Worm (Caenorhabditis elegans): ENCODE results near the gene Y110A2AL.6.

Y110A2AL.6 gene

DNA sequence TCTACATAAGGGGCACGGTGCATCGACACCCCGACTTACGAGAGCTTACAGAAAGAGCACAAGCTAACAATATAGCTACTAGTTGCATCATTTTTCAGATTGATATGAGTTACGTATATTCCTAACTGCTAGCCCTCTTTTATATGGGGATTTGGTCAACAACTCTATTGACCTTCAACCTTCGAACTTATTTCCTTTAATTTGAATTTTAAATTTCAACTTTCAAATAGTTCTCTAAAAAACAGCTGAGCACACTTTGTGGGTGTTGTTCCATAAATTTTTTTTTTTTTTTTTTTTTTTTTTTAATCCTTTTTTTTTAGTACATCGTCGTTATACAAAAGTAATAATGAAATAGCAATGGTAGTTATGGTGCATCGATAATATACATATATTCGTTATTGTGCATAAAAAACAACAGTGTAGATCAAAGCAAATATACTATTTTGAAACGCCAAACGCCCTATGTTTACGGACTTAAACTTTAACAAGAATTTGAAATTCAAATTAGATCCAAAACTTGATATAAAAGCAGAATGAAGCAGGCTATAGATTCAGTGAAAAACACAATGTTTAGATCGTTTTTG lies 25.2 kb upstream of the Y110A2AL.6 start, which contains the start of the genes Y110A2AL.9 and Y110A2AL.3:
Gene Y110A2AL.9 (minus strand): TSS at position 101 of the 584 bp plus-strand sequence.
Gene Y110A2AL.3 (plus strand): TSS at position 534 of the 584 bp plus-strand sequence.
- TF ChIP-seq ceh-14 (tag; optimal IDR thresholded peaks at IDR 0.05) (no peak), ceh-31 (tag; optimal IDR thresholded peaks at IDR 0.05) (no peak), ceh-18 (tag; optimal IDR thresholded peaks at IDR 0.05) (no peak), C08G9.2 (tag; optimal IDR thresholded peaks at IDR 0.05) (no peak), odd-2 (tag; optimal IDR thresholded peaks at IDR 0.05) (no peak), nhr-11 (tag; optimal IDR thresholded peaks at IDR 0.05) (no peak), rnt-1 (tag; optimal IDR thresholded peaks at IDR 0.05) (no peak), unc-42 (tag; optimal IDR thresholded peaks at IDR 0.05) (no peak), pha-2 (tag; optimal IDR thresholded peaks at IDR 0.05) (no peak), zip-5 (tag; optimal IDR thresholded peaks at IDR 0.05) (no peak), tbx-2 (tag; optimal IDR thresholded peaks at IDR 0.05) (no peak)

DNA sequence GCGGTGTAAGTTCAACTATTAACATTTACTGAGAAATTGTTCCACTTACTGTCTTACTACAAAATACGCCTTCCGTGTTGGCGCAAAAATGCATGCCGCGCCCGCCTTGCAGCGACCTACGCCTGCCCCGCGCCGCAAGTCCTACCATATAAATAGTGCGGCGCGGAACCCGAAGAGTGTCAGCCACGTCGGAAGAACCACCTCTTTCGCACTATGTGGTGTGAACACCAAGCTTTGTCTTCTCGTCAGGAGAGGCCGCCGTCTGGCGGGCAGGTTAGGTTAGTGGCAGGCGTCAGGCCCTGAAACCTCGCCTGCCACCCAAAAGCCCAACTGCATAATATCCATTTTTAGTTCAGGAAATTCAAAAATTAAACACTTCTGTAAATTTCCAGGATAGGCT lies 23.9 kb upstream of the Y110A2AL.6 start:
- TF ChIP-seq elt-4 (tag; optimal IDR thresholded peaks at IDR 0.05) (no peak), fkh-6 (tag; optimal IDR thresholded peaks at IDR 0.05) (no peak)

DNA sequence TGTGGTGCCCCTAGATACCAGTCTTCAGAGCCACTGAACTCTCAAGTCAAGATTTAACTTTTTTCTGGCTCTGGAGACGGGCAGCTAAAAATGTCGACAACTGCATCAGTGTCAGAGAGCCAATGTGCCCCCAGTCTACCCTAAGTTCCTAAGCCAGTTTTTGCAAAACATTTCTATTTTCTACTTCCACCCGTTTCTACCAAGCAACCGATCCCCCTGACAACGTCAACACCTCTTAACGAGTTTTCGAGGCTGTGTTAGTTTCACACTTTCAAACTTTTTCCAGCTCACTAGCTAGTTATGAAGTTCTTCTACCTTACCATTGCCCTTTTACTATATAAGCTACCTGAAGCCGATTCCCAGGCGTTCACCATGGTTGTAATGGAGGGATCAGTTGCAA lies 22.8 kb upstream of the Y110A2AL.6 start, which contains the start of gene Y110A2AL.5:
Gene Y110A2AL.5 (plus strand): TSS at position 301 of the 400 bp plus-strand sequence.
- TF ChIP-seq hlh-8 (tag; optimal IDR thresholded peaks at IDR 0.05): no peak
- TF ChIP-seq tbx-2 (tag; optimal IDR thresholded peaks at IDR 0.05): no peak
- TF ChIP-seq lin-11 (tag; optimal IDR thresholded peaks at IDR 0.05): no peak
- no peak for TF ChIP-seq T23F11.4 (GFP tag; optimal IDR thresholded peaks at IDR 0.05)
- TF ChIP-seq pat-9 (tag; optimal IDR thresholded peaks at IDR 0.05): no peak

DNA sequence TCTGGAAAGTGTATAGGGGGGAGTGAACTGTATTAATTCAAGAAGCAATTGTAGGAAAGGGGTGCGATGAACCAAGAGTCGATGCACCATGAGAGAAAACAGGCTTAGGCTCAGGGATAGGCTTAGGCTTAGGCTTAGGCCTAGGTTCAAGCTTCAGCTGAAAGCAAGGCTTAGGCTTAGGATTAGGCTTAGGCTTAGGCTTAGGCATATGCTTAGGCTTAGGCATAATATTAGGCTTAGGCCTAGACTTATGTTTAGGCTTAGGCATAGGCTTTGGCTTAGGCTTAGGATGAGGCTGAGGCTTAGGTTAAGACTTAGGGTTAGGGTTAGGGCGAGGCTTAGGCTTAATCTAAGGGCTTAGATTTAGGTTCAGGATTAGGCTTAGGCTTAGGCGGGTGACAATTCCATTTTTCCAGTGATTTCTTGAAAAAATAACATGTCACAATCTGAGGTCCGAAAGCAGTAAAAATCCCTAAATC lies 21.2 kb upstream of the Y110A2AL.6 start:
- TF ChIP-seq dve-1 (tag; optimal IDR thresholded peaks at IDR 0.05): peak; percentile 65
- no peak for TF ChIP-seq ceh-24 (tag; optimal IDR thresholded peaks at IDR 0.05)

DNA sequence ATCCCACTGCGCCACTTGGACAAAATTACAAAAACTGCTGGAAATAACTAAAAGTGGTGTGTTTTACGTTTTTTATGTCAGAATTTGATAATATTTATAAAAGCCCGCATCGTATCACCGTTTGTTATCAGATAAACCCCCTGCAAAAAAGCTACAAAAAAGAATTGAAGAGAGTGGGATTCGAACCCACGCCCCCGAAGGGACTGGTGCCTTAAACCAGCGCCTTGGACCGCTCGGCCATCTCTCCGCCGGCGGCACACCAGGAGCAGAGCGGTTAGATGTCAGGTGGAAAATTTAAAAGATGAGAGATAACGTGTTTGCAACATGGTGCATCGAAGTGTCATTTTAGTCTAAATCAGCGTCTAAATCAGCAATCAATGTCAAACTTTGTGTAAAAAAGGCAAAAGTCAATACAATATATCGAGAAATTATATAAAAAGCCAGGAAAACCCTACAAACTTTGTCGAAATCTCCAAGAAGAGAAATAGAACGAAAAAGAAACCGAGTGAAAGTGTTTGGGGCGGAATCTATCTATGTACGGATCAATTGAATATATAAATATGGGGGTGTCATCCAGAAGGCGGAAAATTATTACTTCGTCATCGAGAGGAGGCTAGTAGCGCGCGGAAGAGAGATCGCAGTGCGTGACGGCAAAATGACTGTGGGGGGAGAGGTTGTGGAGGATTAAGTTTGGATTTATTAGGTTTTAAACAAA lies 20.1 kb upstream of the Y110A2AL.6 start:
- TF ChIP-seq ceh-22 (tag; optimal IDR thresholded peaks at IDR 0.05) (no peak), npax-4 (tag; optimal IDR thresholded peaks at IDR 0.05) (no peak), ceh-45 (GFP tag; IDR thresholded peaks at IDR 0.05) (no peak), K02D7.2 (tag; optimal IDR thresholded peaks at IDR 0.05) (no peak), ceh-24 (tag; optimal IDR thresholded peaks at IDR 0.05) (no peak), C38D4.7 (GFP tag; optimal IDR thresholded peaks at IDR 0.05) (no peak), ztf-16 (tag; optimal IDR thresholded peaks at IDR 0.05) (no peak), fax-1 (tag; optimal IDR thresholded peaks at IDR 0.05) (no peak), gmeb-2 (tag; optimal IDR thresholded peaks at IDR 0.05) (no peak), sox-4 (tag; optimal IDR thresholded peaks at IDR 0.05) (no peak), tbx-7 (tag; optimal IDR thresholded peaks at IDR 0.05) (no peak), ceh-9 (tag; optimal IDR thresholded peaks at IDR 0.05) (no peak), fkh-10 (GFP tag; optimal IDR thresholded peaks at IDR 0.05) (no peak), dve-1 (tag; optimal IDR thresholded peaks at IDR 0.05) (no peak), sox-2 (GFP tag; IDR thresholded peaks at IDR 0.05) (no peak)

Data from whole organism, late embryonic.